Worm (Caenorhabditis elegans) whole organism, midembryonic: Measurements from ENCODE around the gene nhr-10.

ENCODE experiments used
- T22C8.4 ChIP-seq: fragments of 200-800 bp; sonication (Bioruptor generic); IDR thresholded peaks from 2 replicates; pipeline ENCODE4 v1.3.6; 2022; ENCODE audit warnings: missing genetic modification characterization, missing compliant biosample characterization
- flt-1 ChIP-seq: fragments of 200-800 bp; sonication (Bioruptor generic); IDR thresholded peaks from 2 replicates; pipeline ENCODE4 v1.3.6; 2022; ENCODE audit warnings: missing genetic modification characterization, missing compliant biosample characterization
- med-1 ChIP-seq: sonication (generic microtip); optimal IDR thresholded peaks from 2 replicates; lab custom pipeline; 2017; ENCODE audit warnings: missing genetic modification characterization, mild to moderate bottlenecking, missing compliant biosample characterization, antibody characterized with exemption, missing genetic modification reagents; ENCODE audit not compliant: insufficient read depth
- ref-1 ChIP-seq: fragments of 200-800 bp; sonication (Bioruptor generic); conservative IDR thresholded peaks from 2 replicates; pipeline ENCODE4 v1.3.6; 2022; ENCODE audit warnings: missing genetic modification reagents, missing genetic modification characterization, missing compliant biosample characterization
- tab-1 ChIP-seq: fragments of 200-800 bp; sonication (Bioruptor generic); IDR thresholded peaks from 2 replicates; pipeline ENCODE4 v1.3.6; 2022; ENCODE audit warnings: missing genetic modification characterization, missing compliant biosample characterization
- ztf-23 ChIP-seq: fragments of 200-800 bp; sonication (Bioruptor generic); IDR thresholded peaks from 2 replicates; pipeline ENCODE4 v1.3.6; 2022; ENCODE audit warnings: missing genetic modification reagents, missing genetic modification characterization, missing compliant biosample characterization

DNA sequence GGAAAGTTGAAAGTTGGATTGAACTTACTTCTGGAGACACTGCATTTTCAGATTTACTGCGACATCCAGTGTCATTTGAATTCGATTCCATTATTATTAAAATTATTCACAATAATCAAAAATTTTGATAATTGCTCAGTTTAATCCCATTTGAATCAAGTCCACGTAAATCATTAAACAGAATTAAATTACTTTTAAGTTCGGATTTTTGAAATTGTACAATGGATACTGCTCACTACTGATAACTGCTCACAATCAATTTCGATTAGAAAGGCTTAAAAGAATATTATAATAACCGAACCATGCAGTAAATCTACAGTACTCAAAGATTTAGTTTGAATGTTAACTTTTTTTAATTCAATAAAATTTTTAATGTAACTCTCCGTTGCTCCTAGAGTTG lies 51.1 kb downstream of the nhr-10 start, which contains the start of gene R01H2.4:
- TF ChIP-seq flt-1 (GFP tag; lab: Robert Waterston, UW) = no peak
- TF ChIP-seq ref-1 (GFP tag; lab: Robert Waterston, UW) = no peak
- TF ChIP-seq med-1 (GFP tag; lab: Kevin White, UChicago) = no peak
- no peak for TF ChIP-seq tab-1 (GFP tag; lab: Robert Waterston, UW)
- TF ChIP-seq T22C8.4 (GFP tag; lab: Robert Waterston, UW) = no peak
- TF ChIP-seq ztf-23 (GFP tag; lab: Robert Waterston, UW) = no peak
